Worm (Caenorhabditis elegans) whole organism, L4 larva: ENCODE measurements around the gene rol-1.
A peak's percentile ranks its signal among the peaks of the same experiment; 100 is the strongest.

ENCODE experiments used
- F10B5.3 ChIP-seq: sonication (generic microtip); optimal IDR thresholded peaks from 2 replicates; lab custom pipeline; 2016; ENCODE audit warnings: mild to moderate bottlenecking, missing genetic modification characterization, missing compliant biosample characterization
- F37D6.2 ChIP-seq: sonication (generic microtip); optimal IDR thresholded peaks from 2 replicates; lab custom pipeline; 2016; ENCODE audit warnings: mild to moderate bottlenecking, missing genetic modification characterization, missing compliant biosample characterization
- F49E8.2 ChIP-seq: sonication (generic microtip); optimal IDR thresholded peaks from 2 replicates; lab custom pipeline; 2016; ENCODE audit warnings: missing compliant biosample characterization, mild to moderate bottlenecking, missing genetic modification characterization, borderline replicate concordance
- R02D3.7 ChIP-seq: fragments of 150-350 bp; sonication (generic microtip); optimal IDR thresholded peaks from 3 replicates; lab custom pipeline; 2014; ENCODE audit warnings: missing biosample characterization, missing genetic modification characterization
- Y105C5A.15 ChIP-seq: fragments of 200-800 bp; sonication (Bioruptor generic); IDR thresholded peaks from 2 replicates; pipeline ENCODE4 v1.3.6; 2022; ENCODE audit warnings: missing genetic modification characterization, missing compliant biosample characterization
- Y48G9A.11 ChIP-seq: fragments of 200-800 bp; sonication (Bioruptor generic); IDR thresholded peaks from 2 replicates; pipeline ENCODE4 v1.3.6; 2022; ENCODE audit warnings: missing genetic modification reagents, missing genetic modification characterization, missing compliant biosample characterization
- Y5F2A.4 ChIP-seq: fragments of 200-800 bp; sonication (Bioruptor generic); optimal IDR thresholded peaks from 2 replicates; lab custom pipeline; 2018; ENCODE audit warnings: mild to moderate bottlenecking, missing genetic modification characterization, missing compliant biosample characterization
- Y75B8A.6 ChIP-seq: fragments of 200-800 bp; sonication (Bioruptor generic); IDR thresholded peaks from 2 replicates; pipeline ENCODE4 v1.3.6; 2022; ENCODE audit warnings: missing genetic modification reagents, missing genetic modification characterization, missing compliant biosample characterization
- aha-1 ChIP-seq: fragments of 150-350 bp; peaks from one replicate; lab custom pipeline; 2014; ENCODE audit warnings: missing biosample characterization, missing genetic modification characterization
- ceh-28 ChIP-seq: fragments of 150-350 bp; optimal IDR thresholded peaks from 2 replicates; lab custom pipeline; 2014; ENCODE audit warnings: missing biosample characterization, missing genetic modification reagents, missing genetic modification characterization
- ceh-82 ChIP-seq: sonication (generic microtip); optimal IDR thresholded peaks from 2 replicates; lab custom pipeline; 2017; ENCODE audit warnings: missing biosample characterization, missing genetic modification characterization
- cey-2 ChIP-seq: sonication (generic microtip); optimal IDR thresholded peaks from 3 replicates; lab custom pipeline; 2017; ENCODE audit warnings: missing genetic modification characterization, mild to moderate bottlenecking, missing compliant biosample characterization, antibody characterized with exemption, borderline replicate concordance; ENCODE audit not compliant: insufficient read depth
- ctbp-1 ChIP-seq: fragments of 200-800 bp; sonication (Bioruptor generic); IDR thresholded peaks from 2 replicates; pipeline ENCODE4 v1.3.6; 2022; ENCODE audit warnings: missing genetic modification reagents, missing genetic modification characterization, missing compliant biosample characterization
- daf-12 ChIP-seq: fragments of 150-350 bp; optimal IDR thresholded peaks from 2 replicates; lab custom pipeline; 2014; ENCODE audit warnings: missing biosample characterization, missing genetic modification reagents, missing genetic modification characterization
- daf-16 ChIP-seq, 3 experiments: sonication (generic microtip); optimal IDR thresholded peaks; 2 replicates each; lab custom pipeline; 2016 to 2017; ENCODE audit warnings: missing genetic modification characterization in 3 of 3, missing genetic modification reagents in 3 of 3, mild to moderate bottlenecking in 2 of 3, missing compliant biosample characterization in 2 of 3, missing biosample characterization in 1 of 3, moderate library complexity in 1 of 3
- dmd-6 ChIP-seq: fragments of 200-800 bp; sonication (Bioruptor generic); IDR thresholded peaks from 2 replicates; pipeline ENCODE4 v1.3.6; 2022; ENCODE audit warnings: missing genetic modification reagents, missing genetic modification characterization, missing compliant biosample characterization
- dmd-8 ChIP-seq: fragments of 200-800 bp; sonication (Bioruptor generic); IDR thresholded peaks from 2 replicates; pipeline ENCODE4 v1.3.6; 2022; ENCODE audit warnings: missing genetic modification characterization, missing compliant biosample characterization
- dve-1 ChIP-seq: sonication (generic microtip); optimal IDR thresholded peaks from 2 replicates; lab custom pipeline; 2017; ENCODE audit warnings: antibody characterized with exemption, mild to moderate bottlenecking, missing genetic modification characterization, missing compliant biosample characterization; ENCODE audit not compliant: insufficient read depth
- fos-1 ChIP-seq: fragments of 150-350 bp; optimal IDR thresholded peaks from 2 replicates; lab custom pipeline; 2014; ENCODE audit warnings: missing biosample characterization, missing genetic modification characterization
- hlh-11 ChIP-seq: fragments of 200-800 bp; sonication (Bioruptor generic); optimal IDR thresholded peaks from 2 replicates; lab custom pipeline; 2018; ENCODE audit warnings: mild to moderate bottlenecking, missing genetic modification characterization, missing compliant biosample characterization
- hmg-1.1 ChIP-seq: fragments of 200-800 bp; sonication (Bioruptor generic); IDR thresholded peaks from 2 replicates; pipeline ENCODE4 v1.3.6; 2022; ENCODE audit warnings: missing genetic modification reagents, missing genetic modification characterization, missing compliant biosample characterization
- lin-15B ChIP-seq: fragments of 150-350 bp; sonication (generic microtip); optimal IDR thresholded peaks from 3 replicates; lab custom pipeline; 2014; ENCODE audit warnings: missing biosample characterization, missing genetic modification characterization
- madf-9 ChIP-seq: fragments of 200-800 bp; sonication (Bioruptor generic); conservative IDR thresholded peaks from 2 replicates; pipeline ENCODE4 v1.3.6; 2022; ENCODE audit warnings: missing genetic modification reagents, missing genetic modification characterization, missing compliant biosample characterization
- mdl-1 ChIP-seq, 2 experiments: fragments of 150-350 bp in 1 of 2; sonication (generic microtip) in 1 of 2; optimal IDR thresholded peaks; 2 replicates each; lab custom pipeline; 2014 to 2017; ENCODE audit warnings: missing biosample characterization in 2 of 2, missing genetic modification characterization in 2 of 2
- mep-1 ChIP-seq: fragments of 150-350 bp; sonication (generic microtip); optimal IDR thresholded peaks from 3 replicates; lab custom pipeline; 2014; ENCODE audit warnings: missing biosample characterization, missing genetic modification characterization
- mxl-3 ChIP-seq: fragments of 200-800 bp; sonication (Bioruptor generic); optimal IDR thresholded peaks from 2 replicates; lab custom pipeline; 2018; ENCODE audit warnings: mild to moderate bottlenecking, missing genetic modification characterization, missing compliant biosample characterization
- nhr-28 ChIP-seq: fragments of 150-350 bp; optimal IDR thresholded peaks from 2 replicates; lab custom pipeline; 2014; ENCODE audit warnings: missing biosample characterization, missing genetic modification characterization
- nhr-48 ChIP-seq: sonication (generic microtip); optimal IDR thresholded peaks from 2 replicates; lab custom pipeline; 2016; ENCODE audit warnings: mild to moderate bottlenecking, missing genetic modification characterization, missing compliant biosample characterization
- nhr-77 ChIP-seq: fragments of 150-350 bp; optimal IDR thresholded peaks from 2 replicates; lab custom pipeline; 2014; ENCODE audit warnings: missing biosample characterization, missing genetic modification characterization
- pqm-1 ChIP-seq: sonication (generic microtip); optimal IDR thresholded peaks from 2 replicates; lab custom pipeline; 2017; ENCODE audit warnings: missing biosample characterization, missing genetic modification characterization
- tra-1 ChIP-seq: fragments of 200-800 bp; sonication (Bioruptor generic); IDR thresholded peaks from 2 replicates; pipeline ENCODE4 v1.3.6; 2022; ENCODE audit warnings: missing genetic modification reagents, missing genetic modification characterization, missing compliant biosample characterization
- zip-2 ChIP-seq: fragments of 150-350 bp; optimal IDR thresholded peaks from 2 replicates; lab custom pipeline; 2014; ENCODE audit warnings: missing biosample characterization, missing genetic modification characterization

rol-1 gene

ce11 chrII:12186726-12187125 is 14.4 kb downstream of the rol-1 start:
- TF ChIP-seq madf-9 (GFP tag; lab: Robert Waterston, UW) (no peak), dmd-8 (GFP tag; lab: Robert Waterston, UW) (no peak), dve-1 (tag; lab: Kevin White, UChicago) (peak; percentile 12), mep-1 (tag; lab: Kevin White, UChicago) (no peak), F37D6.2 (tag; lab: Kevin White, UChicago) (no peak), hlh-11 (peak; percentile 4), daf-16 (GFP tag; optimal IDR thresholded peaks at IDR 0.05; lab: Kevin White, UChicago) (no peak), daf-16 (tag; optimal IDR thresholded peaks at IDR 0.05; lab: Kevin White, UChicago) (peak; percentile 38), pqm-1 (tag; lab: Kevin White, UChicago) (peak; percentile 60), nhr-28 (tag; lab: Kevin White, UChicago) (peak; percentile 84), cey-2 (tag; lab: Kevin White, UChicago) (no peak), mxl-3 (no peak), lin-15B (no peak), F10B5.3 (tag; lab: Kevin White, UChicago) (no peak), ceh-28 (tag; lab: Kevin White, UChicago) (no peak), zip-2 (no peak), Y75B8A.6 (GFP tag; lab: Robert Waterston, UW) (no peak), ceh-82 (tag; lab: Kevin White, UChicago) (no peak), dmd-6 (GFP tag; lab: Robert Waterston, UW) (peak; percentile 22; the same call in 1 of the 2 replicates), Y5F2A.4 (no peak), ctbp-1 (GFP tag; lab: Robert Waterston, UW) (no peak), F49E8.2 (tag; lab: Kevin White, UChicago) (no peak), mdl-1 (tag; optimal IDR thresholded peaks at IDR 0.05; lab: Kevin White, UChicago) (no peak), Y48G9A.11 (GFP tag; lab: Robert Waterston, UW) (no peak), nhr-77 (tag; lab: Kevin White, UChicago) (no peak), Y105C5A.15 (GFP tag; lab: Robert Waterston, UW) (no peak), nhr-48 (tag; lab: Kevin White, UChicago) (no peak), fos-1 (no peak)

ce11 chrII:12189193-12189592 is 16.8 kb downstream of the rol-1 start:
- TF ChIP-seq R02D3.7 (tag; lab: Kevin White, UChicago) (peak; percentile 23), hmg-1.1 (GFP tag; lab: Robert Waterston, UW) (no peak)

- TF ChIP-seq ceh-28 (tag; lab: Kevin White, UChicago) (peak; percentile 77), tra-1 (GFP tag; lab: Robert Waterston, UW) (no peak)
These were observed 26.8 kb downstream of the rol-1 start for ce11 chrII:12199209-12199608.

ce11 chrII:12199912-12200637 is 27.7 kb downstream of the rol-1 start, which contains the start of gene polg-1:
TSS of gene polg-1 (minus strand) at chrII:12199962.
- TF ChIP-seq mdl-1 (tag; optimal IDR thresholded peaks at IDR 0.05; lab: Kevin White, UChicago): no peak
- peak; percentile 76 for TF ChIP-seq ceh-28 (tag; lab: Kevin White, UChicago)

ce11 chrII:12202281-12202680 is 29.9 kb downstream of the rol-1 start, which contains the start of gene trpp-5:
TSS of gene trpp-5 (minus strand) at chrII:12202381.
- no peak for TF ChIP-seq daf-12 (tag; lab: Kevin White, UChicago)
- peak; percentile 43 for TF ChIP-seq aha-1 (tag; lab: Kevin White, UChicago)
- no peak for TF ChIP-seq mxl-3
- TF ChIP-seq, all 104 proteins: peak for 1
